Worm (Caenorhabditis elegans) whole organism, L4/young adult: Measurements from ENCODE around the gene sup-1.

ENCODE experiments used
- W03F9.2 ChIP-seq: fragments of 150-350 bp; optimal IDR thresholded peaks from 2 replicates; lab custom pipeline; 2014; ENCODE audit warnings: missing biosample characterization, missing genetic modification characterization
- dao-5 ChIP-seq: sonication (generic microtip); optimal IDR thresholded peaks from 2 replicates; lab custom pipeline; 2016; ENCODE audit warnings: missing genotype, missing genetic modification characterization, moderate library complexity, missing compliant biosample characterization
- him-1 ChIP-seq: sonication (generic microtip); optimal IDR thresholded peaks from 2 replicates; lab custom pipeline; 2016; ENCODE audit warnings: missing genotype, missing genetic modification reagents, missing genetic modification characterization, missing compliant biosample characterization

The sup-1 gene

DNA sequence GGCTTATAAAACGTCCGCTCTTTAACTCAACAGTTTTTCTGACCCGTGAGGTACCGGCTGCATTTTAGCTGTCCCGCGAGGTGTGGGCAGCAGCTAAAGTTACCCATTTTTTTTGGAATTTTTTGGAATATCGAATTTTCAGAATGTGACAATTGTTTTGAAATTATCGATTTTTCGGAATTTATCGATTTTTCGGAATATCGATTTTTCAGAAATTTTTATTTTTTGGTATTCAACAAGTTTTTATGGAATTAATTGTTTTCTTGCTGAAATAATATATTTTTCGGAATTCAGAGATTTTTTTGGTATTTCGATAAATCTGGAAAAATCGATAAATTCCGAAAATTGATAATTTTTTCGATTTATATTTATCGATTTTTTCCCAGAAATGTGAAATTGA lies 4.5 kb downstream of the sup-1 start:
- TF ChIP-seq dao-5 (tag; lab: Kevin White, UChicago) (no peak), W03F9.2 (tag; lab: Kevin White, UChicago) (no peak), him-1 (tag; lab: Kevin White, UChicago) (no peak)

DNA sequence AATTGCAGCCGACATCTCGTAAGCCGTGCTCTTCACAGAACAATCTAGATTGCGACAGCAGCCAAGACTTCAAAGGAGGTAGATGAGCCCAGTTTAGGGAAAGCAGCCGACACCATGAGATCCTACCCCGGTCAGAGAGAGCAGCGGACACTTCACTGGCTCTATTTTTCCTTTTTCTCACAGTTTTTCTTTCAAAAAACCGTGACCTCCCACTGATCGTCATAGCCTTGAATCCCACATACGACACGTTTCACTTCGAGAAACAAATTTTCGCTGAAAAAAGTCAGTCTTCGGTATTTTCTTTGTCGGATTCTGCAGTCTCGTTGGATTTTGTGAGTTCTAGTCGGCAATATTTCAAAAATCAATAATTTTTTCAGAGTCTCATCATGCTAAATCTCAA lies 5.4 kb downstream of the sup-1 start, which contains the start of gene Y41C4A.21:
Gene Y41C4A.21, plus strand, starts transcription at position 301 of the 400 bp plus-strand sequence.
- no peak for TF ChIP-seq him-1 (tag; lab: Kevin White, UChicago)
- no peak for TF ChIP-seq dao-5 (tag; lab: Kevin White, UChicago)
- no peak for TF ChIP-seq W03F9.2 (tag; lab: Kevin White, UChicago)

DNA sequence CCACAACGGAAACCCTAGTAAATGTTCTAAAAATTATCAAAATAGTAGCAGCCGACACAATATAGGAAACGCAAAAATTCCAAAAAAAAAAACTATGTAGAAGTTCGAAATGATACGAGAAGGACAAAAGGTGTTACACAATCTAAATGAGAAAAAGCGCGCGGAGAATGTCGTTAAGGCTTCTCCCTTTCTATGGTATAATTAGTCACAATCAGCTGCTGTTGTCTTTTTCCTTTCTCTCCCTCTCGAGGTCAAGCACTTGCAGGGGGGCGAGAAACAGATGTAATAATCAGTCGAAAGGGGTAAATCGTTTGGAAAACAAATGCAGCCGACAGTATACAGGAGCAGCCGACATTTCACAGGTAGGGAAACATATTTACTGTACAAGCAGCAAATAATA lies 5.9 kb downstream of the sup-1 start:
- TF ChIP-seq W03F9.2 (tag; lab: Kevin White, UChicago) (no peak), dao-5 (tag; lab: Kevin White, UChicago) (no peak), him-1 (tag; lab: Kevin White, UChicago) (no peak)

DNA sequence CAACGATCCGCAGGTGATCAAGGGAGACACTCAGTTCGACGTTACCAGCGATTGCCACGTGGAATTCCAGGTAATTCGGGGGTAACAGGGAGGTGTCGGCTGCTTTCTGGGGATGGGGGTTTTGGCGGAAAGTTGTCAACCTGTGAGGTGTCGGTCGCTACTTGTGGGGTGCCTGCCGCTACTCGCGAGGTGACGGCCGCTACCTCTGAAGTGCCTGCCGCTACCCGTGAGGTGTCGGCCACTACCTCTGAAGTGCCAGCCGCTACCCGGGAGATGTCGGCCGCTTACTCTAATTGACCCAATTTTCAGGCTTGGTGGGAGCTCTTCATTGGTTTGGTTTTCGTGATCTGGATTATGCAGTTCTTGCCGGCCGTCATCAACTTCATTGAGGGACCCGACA lies 6.6 kb downstream of the sup-1 start:
- TF ChIP-seq dao-5 (tag; lab: Kevin White, UChicago) (no peak), him-1 (tag; lab: Kevin White, UChicago) (no peak), W03F9.2 (tag; lab: Kevin White, UChicago) (no peak)

DNA sequence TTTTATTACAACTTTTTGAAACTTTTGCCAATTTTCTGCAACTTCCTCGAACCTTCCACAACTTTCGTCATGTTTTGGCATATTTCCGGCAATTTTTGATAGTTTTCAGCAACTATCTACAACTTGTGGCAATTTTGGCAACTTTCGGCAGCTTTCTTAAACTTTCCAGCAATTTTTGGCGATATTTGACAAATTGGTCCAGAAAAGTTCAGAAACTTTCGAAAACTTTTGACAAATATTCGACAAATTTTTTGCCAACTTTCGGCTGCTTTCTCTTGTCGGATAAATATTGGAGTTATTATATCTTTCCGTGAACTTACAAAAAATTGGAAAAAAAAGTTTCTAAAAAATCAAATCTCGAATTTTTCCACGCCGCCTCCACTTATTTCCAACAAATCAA lies 7.1 kb downstream of the sup-1 start, which contains the start of gene Y41C4A.18:
Gene Y41C4A.18, plus strand, starts transcription at position 301 of the 400 bp plus-strand sequence.
- TF ChIP-seq W03F9.2 (tag; lab: Kevin White, UChicago) = no peak
- no peak for TF ChIP-seq dao-5 (tag; lab: Kevin White, UChicago)
- TF ChIP-seq him-1 (tag; lab: Kevin White, UChicago) = no peak

DNA sequence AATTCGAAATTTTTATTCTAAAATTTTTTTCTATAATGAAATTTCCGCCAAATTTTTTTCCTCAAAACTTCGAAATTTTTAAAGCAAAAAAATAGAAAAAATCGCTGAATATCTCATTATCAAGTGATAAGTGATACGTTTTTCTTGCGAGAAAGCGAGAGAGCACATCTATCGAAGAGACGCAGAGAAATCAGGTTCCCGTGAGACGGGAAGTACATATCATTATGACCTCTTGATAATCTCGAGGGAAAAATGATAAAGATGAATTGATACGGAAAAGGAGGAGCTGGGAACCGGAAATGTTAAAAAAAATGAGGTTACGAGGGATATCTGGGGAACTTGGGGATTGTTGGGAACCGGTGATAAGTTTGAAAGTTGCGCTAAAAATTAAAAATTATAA lies 10.4 kb downstream of the sup-1 start:
- TF ChIP-seq dao-5 (tag; lab: Kevin White, UChicago) (no peak), W03F9.2 (tag; lab: Kevin White, UChicago) (no peak), him-1 (tag; lab: Kevin White, UChicago) (no peak)

DNA sequence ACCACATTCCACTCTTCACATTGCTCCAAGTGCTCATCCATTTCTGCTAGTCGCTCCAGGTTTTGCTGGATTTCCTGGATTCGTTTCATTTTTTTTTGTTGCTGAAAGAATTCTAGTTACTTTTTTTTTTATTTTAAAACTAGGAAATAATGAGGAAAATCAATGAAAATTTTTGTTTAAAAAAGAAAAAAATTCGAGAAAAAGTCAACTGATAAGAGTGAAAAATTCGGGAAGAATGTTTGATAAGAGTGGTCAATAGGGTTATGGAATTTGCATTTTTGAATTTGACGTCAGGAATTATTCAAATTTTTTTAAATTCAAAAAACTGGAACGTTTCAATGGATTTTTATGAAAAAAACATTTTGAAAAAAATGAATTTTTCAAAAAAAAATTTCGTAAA lies 10.8 kb downstream of the sup-1 start, which contains the start of gene Y41C4A.12:
Gene Y41C4A.12, minus strand, starts transcription at position 101 of the 400 bp plus-strand sequence.
- TF ChIP-seq dao-5 (tag; lab: Kevin White, UChicago) = no peak
- no peak for TF ChIP-seq him-1 (tag; lab: Kevin White, UChicago)
- TF ChIP-seq W03F9.2 (tag; lab: Kevin White, UChicago) = no peak

DNA sequence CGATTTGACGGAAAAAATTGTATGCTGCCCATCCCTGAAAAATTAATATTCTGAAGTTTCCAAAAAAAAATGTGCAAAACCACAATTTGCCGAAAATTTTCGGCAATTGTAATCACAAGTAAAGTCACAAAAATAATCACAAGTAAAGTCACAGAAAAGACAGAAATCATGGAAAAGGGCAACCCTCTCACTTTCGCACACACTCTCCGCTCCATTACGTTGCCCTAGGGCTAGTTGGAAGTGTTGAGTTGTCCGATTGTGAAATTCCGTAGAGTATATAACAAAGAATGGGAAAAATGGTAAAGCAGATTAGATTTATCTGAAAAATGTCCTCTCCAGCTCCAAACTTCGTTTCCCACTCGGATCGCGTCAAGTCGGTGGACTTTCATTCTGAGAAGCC lies 16.0 kb downstream of the sup-1 start, which contains the start of gene Y41C4A.32:
Gene Y41C4A.32, plus strand, starts transcription at position 302 of the 400 bp plus-strand sequence.
- TF ChIP-seq him-1 (tag; lab: Kevin White, UChicago) = no peak
- no peak for TF ChIP-seq dao-5 (tag; lab: Kevin White, UChicago)
- TF ChIP-seq W03F9.2 (tag; lab: Kevin White, UChicago) = no peak

DNA sequence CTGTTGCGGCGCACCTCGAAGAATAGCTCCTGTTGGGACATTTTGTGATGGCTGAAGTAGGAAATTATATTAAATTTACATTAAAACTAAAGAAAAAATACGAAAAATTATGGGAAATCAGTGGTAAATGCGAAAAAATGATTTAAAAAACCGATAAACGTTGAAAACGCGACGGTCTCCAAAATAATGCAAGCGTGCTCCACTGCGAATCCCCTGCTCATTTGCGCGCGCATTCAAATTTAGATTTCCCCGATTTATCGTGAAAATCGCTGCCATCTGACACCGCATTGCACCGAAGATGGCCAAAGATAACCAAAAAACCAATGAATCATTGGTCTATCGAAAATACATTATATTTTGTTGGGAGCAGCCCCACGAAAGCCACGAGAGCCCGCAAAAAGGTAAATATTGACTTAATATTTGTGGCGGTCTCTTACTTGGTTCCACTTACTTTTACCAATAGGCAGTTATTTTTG lies 18.0 kb downstream of the sup-1 start, which contains the start of the genes elb-1 and Y41C4A.11:
Gene elb-1, minus strand, starts transcription at position 51 of the 476 bp plus-strand sequence.
Gene Y41C4A.11, plus strand, starts transcription at position 461 of the 476 bp plus-strand sequence.
- TF ChIP-seq dao-5 (tag; lab: Kevin White, UChicago) (no peak), him-1 (tag; lab: Kevin White, UChicago) (no peak), W03F9.2 (tag; lab: Kevin White, UChicago) (no peak)

DNA sequence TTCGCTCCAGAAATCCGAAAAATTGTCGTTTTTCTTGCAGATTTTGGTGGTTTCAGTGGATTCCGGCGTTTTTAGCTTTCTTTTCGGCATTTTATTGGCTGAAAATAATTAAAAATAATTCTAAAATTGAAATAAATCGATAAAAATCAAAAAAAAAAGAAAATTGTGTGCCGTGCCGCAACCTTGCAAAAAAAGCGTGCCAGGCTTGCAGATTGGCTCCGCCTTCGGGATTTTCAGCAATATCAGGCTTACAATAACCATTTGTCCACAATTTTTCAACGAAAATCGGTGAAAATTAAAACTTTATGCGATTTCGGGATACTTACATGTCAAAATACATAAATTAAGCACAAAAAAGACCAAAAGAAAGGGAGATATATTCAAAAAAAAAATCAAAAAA lies 18.9 kb downstream of the sup-1 start, which contains the start of gene Y41C4A.9:
Gene Y41C4A.9, minus strand, starts transcription at position 98 of the 400 bp plus-strand sequence.
- no peak for TF ChIP-seq W03F9.2 (tag; lab: Kevin White, UChicago)
- TF ChIP-seq him-1 (tag; lab: Kevin White, UChicago) = no peak
- no peak for TF ChIP-seq dao-5 (tag; lab: Kevin White, UChicago)

DNA sequence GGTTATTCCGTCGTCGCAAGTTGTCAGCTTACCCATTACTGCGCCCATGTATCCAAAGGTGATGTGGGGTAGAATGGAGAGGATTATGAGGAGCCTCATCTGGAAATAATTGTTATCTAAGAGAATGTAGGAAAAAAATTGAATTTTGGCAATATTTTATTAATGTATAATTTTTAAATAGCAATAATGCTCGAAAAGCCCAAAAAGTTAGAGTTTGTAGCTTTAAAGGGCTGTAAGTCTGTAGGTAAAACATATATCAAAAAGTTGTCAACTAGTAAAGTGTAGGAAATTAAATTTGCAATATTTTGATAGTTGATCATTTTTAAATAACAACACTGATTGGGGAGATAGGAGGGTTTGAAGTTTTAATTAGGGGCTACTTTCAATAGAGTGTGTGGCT lies 28.7 kb downstream of the sup-1 start, which contains the start of gene Y41C4A.8:
Gene Y41C4A.8, minus strand, starts transcription at position 101 of the 400 bp plus-strand sequence.
- no peak for TF ChIP-seq dao-5 (tag; lab: Kevin White, UChicago)
- TF ChIP-seq him-1 (tag; lab: Kevin White, UChicago) = no peak
- no peak for TF ChIP-seq W03F9.2 (tag; lab: Kevin White, UChicago)

DNA sequence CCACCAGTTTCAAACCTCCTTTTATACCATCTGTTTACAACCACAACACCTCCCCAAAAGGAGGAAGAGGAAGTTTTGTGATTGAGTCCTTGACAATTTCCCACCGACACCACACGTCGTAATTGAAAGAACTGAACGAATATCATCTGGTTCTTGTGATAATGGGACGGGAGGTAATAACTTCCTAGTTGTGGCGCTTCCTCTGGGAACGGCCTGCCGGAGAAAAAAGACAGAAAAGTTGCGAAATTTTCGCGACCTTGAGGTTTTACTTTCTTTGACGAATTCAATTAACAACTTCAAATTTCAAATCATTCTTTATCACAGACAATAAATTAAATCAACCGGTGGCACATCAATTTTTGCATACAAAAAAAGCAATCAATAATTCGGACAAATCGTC lies 30.8 kb downstream of the sup-1 start, which contains the start of gene col-96:
Gene col-96, minus strand, starts transcription at position 101 of the 400 bp plus-strand sequence.
- no peak for TF ChIP-seq W03F9.2 (tag; lab: Kevin White, UChicago)
- TF ChIP-seq him-1 (tag; lab: Kevin White, UChicago) = no peak
- TF ChIP-seq dao-5 (tag; lab: Kevin White, UChicago) = no peak

DNA sequence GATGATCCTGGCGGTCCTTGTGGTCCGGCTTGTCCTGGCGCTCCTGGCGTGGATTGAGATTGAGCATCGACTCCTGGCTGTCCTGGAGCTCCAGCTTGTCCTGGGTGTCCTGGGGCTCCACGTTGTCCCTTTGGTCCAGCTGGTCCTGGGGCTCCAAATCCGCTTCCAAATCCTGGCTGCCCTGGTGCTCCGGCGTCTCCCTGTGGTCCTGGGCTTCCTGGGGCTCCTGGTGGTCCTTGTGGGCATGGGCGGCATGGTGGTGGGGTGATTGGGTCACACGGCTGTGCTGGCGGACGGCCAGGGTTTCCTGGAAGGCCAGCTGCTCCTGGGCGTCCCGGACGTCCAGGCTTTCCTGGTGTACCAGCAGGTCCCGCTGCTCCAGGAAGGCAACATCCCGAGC lies 31.5 kb downstream of the sup-1 start:
- no peak for TF ChIP-seq him-1 (tag; lab: Kevin White, UChicago)
- no peak for TF ChIP-seq dao-5 (tag; lab: Kevin White, UChicago)
- TF ChIP-seq W03F9.2 (tag; lab: Kevin White, UChicago) = no peak
